Worm (Caenorhabditis elegans) whole organism, L4 larva: ENCODE measurements around the gene chup-1.

Experiments used
- D1046.2 ChIP-seq: fragments of 200-800 bp; sonication (Bioruptor generic); IDR thresholded peaks from 2 replicates; pipeline ENCODE4 v1.3.6; 2022; ENCODE audit warnings: missing genetic modification characterization, missing compliant biosample characterization
- F49E8.2 ChIP-seq: sonication (generic microtip); optimal IDR thresholded peaks from 2 replicates; lab custom pipeline; 2016; ENCODE audit warnings: missing compliant biosample characterization, mild to moderate bottlenecking, missing genetic modification characterization, borderline replicate concordance
- R02D3.7 ChIP-seq: fragments of 150-350 bp; sonication (generic microtip); optimal IDR thresholded peaks from 3 replicates; lab custom pipeline; 2014; ENCODE audit warnings: missing biosample characterization, missing genetic modification characterization
- T20F7.1 ChIP-seq: fragments of 200-800 bp; sonication (Bioruptor generic); optimal IDR thresholded peaks from 2 replicates; lab custom pipeline; 2018; ENCODE audit warnings: mild to moderate bottlenecking, missing genetic modification characterization, missing compliant biosample characterization
- Y48G9A.11 ChIP-seq: fragments of 200-800 bp; sonication (Bioruptor generic); IDR thresholded peaks from 2 replicates; pipeline ENCODE4 v1.3.6; 2022; ENCODE audit warnings: missing genetic modification reagents, missing genetic modification characterization, missing compliant biosample characterization
- Y75B8A.6 ChIP-seq: fragments of 200-800 bp; sonication (Bioruptor generic); IDR thresholded peaks from 2 replicates; pipeline ENCODE4 v1.3.6; 2022; ENCODE audit warnings: missing genetic modification reagents, missing genetic modification characterization, missing compliant biosample characterization
- ZK337.2 ChIP-seq: fragments of 200-800 bp; sonication (Bioruptor generic); IDR thresholded peaks from 2 replicates; pipeline ENCODE4 v1.3.6; 2022; ENCODE audit warnings: missing genetic modification reagents, missing genetic modification characterization, missing compliant biosample characterization
- ama-1 ChIP-seq: fragments of 150-350 bp; optimal IDR thresholded peaks from 2 replicates; lab custom pipeline; 2014; ENCODE audit warnings: inconsistent platforms, mixed read lengths
- arid-1 ChIP-seq: fragments of 200-800 bp; sonication (Bioruptor generic); conservative IDR thresholded peaks from 2 replicates; pipeline ENCODE4 v1.3.6; 2022; ENCODE audit warnings: missing genetic modification reagents, missing genetic modification characterization, missing compliant biosample characterization
- ceh-28 ChIP-seq: fragments of 150-350 bp; optimal IDR thresholded peaks from 2 replicates; lab custom pipeline; 2014; ENCODE audit warnings: missing biosample characterization, missing genetic modification reagents, missing genetic modification characterization
- ceh-62 ChIP-seq: sonication (generic microtip); optimal IDR thresholded peaks from 2 replicates; lab custom pipeline; 2017; ENCODE audit warnings: missing biosample characterization, missing genetic modification characterization
- ceh-82 ChIP-seq: sonication (generic microtip); optimal IDR thresholded peaks from 2 replicates; lab custom pipeline; 2017; ENCODE audit warnings: missing biosample characterization, missing genetic modification characterization
- ces-1 ChIP-seq: fragments of 150-350 bp; sonication (generic microtip); optimal IDR thresholded peaks from 4 replicates; lab custom pipeline; 2014; ENCODE audit warnings: missing biosample characterization, missing genetic modification reagents, missing genetic modification characterization
- daf-16 ChIP-seq, 3 experiments: sonication (generic microtip); optimal IDR thresholded peaks; 2 replicates each; lab custom pipeline; 2016 to 2017; ENCODE audit warnings: missing genetic modification characterization in 3 of 3, missing genetic modification reagents in 3 of 3, mild to moderate bottlenecking in 2 of 3, missing compliant biosample characterization in 2 of 3, missing biosample characterization in 1 of 3, moderate library complexity in 1 of 3
- daf-8 ChIP-seq: fragments of 200-800 bp; sonication (Bioruptor generic); IDR thresholded peaks from 2 replicates; pipeline ENCODE4 v1.3.6; 2022; ENCODE audit warnings: missing genetic modification characterization, missing compliant biosample characterization
- duxl-1 ChIP-seq: sonication (generic microtip); optimal IDR thresholded peaks from 2 replicates; lab custom pipeline; 2016; ENCODE audit warnings: mild to moderate bottlenecking, missing genetic modification characterization, moderate library complexity, missing compliant biosample characterization; ENCODE audit not compliant: poor library complexity
- egl-27 ChIP-seq: sonication (generic microtip); optimal IDR thresholded peaks from 3 replicates; lab custom pipeline; 2017; ENCODE audit warnings: missing biosample characterization, missing genetic modification reagents, missing genetic modification characterization
- egl-43 ChIP-seq: fragments of 200-800 bp; sonication (Bioruptor generic); IDR thresholded peaks from 2 replicates; pipeline ENCODE4 v1.3.6; 2022; ENCODE audit warnings: missing genetic modification reagents, missing genetic modification characterization, missing compliant biosample characterization
- fkh-10 ChIP-seq: fragments of 150-350 bp; optimal IDR thresholded peaks from 2 replicates; lab custom pipeline; 2014; ENCODE audit warnings: missing biosample characterization, missing genetic modification reagents, missing genetic modification characterization
- fos-1 ChIP-seq: fragments of 150-350 bp; optimal IDR thresholded peaks from 2 replicates; lab custom pipeline; 2014; ENCODE audit warnings: missing biosample characterization, missing genetic modification characterization
- hmg-1.1 ChIP-seq: fragments of 200-800 bp; sonication (Bioruptor generic); IDR thresholded peaks from 2 replicates; pipeline ENCODE4 v1.3.6; 2022; ENCODE audit warnings: missing genetic modification reagents, missing genetic modification characterization, missing compliant biosample characterization
- jun-1 ChIP-seq: fragments of 150-350 bp; optimal IDR thresholded peaks from 2 replicates; lab custom pipeline; 2014; ENCODE audit warnings: missing biosample characterization, missing genetic modification reagents, missing genetic modification characterization
- lim-7 ChIP-seq: fragments of 200-800 bp; sonication (Bioruptor generic); IDR thresholded peaks from 2 replicates; pipeline ENCODE4 v1.3.6; 2022; ENCODE audit warnings: missing genetic modification characterization, missing compliant biosample characterization
- lir-3 ChIP-seq: sonication (generic microtip); optimal IDR thresholded peaks from 2 replicates; lab custom pipeline; 2016; ENCODE audit warnings: mild to moderate bottlenecking, missing genetic modification characterization, missing compliant biosample characterization
- lsy-2 ChIP-seq, 2 experiments: fragments of 150-350 bp in 1 of 2; sonication (generic microtip) in 1 of 2; optimal IDR thresholded peaks; 2 replicates each; lab custom pipeline; 2014 to 2017; ENCODE audit warnings: missing biosample characterization in 2 of 2, missing genetic modification characterization in 2 of 2
- mes-2 ChIP-seq: sonication (generic microtip); optimal IDR thresholded peaks from 2 replicates; lab custom pipeline; 2016; ENCODE audit warnings: missing genotype, mild to moderate bottlenecking, missing genetic modification characterization, missing compliant biosample characterization; ENCODE audit not compliant: poor library complexity, severe bottlenecking
- mxl-3 ChIP-seq: fragments of 200-800 bp; sonication (Bioruptor generic); optimal IDR thresholded peaks from 2 replicates; lab custom pipeline; 2018; ENCODE audit warnings: mild to moderate bottlenecking, missing genetic modification characterization, missing compliant biosample characterization
- nhr-10 ChIP-seq: fragments of 150-350 bp; optimal IDR thresholded peaks from 2 replicates; lab custom pipeline; 2014; ENCODE audit warnings: missing biosample characterization, missing genetic modification characterization
- nhr-111 ChIP-seq: fragments of 200-800 bp; sonication (Bioruptor generic); optimal IDR thresholded peaks from 2 replicates; lab custom pipeline; 2018; ENCODE audit warnings: mild to moderate bottlenecking, missing genetic modification characterization, missing compliant biosample characterization
- nhr-237 ChIP-seq: sonication (generic microtip); optimal IDR thresholded peaks from 2 replicates; lab custom pipeline; 2017; ENCODE audit warnings: missing biosample characterization, missing genetic modification characterization
- nhr-42 ChIP-seq: fragments of 200-800 bp; sonication (Bioruptor generic); IDR thresholded peaks from 2 replicates; pipeline ENCODE4 v1.3.6; 2022; ENCODE audit warnings: missing genetic modification characterization, missing compliant biosample characterization
- nhr-76 ChIP-seq: fragments of 150-350 bp; optimal IDR thresholded peaks from 2 replicates; lab custom pipeline; 2014; ENCODE audit warnings: missing biosample characterization, missing genetic modification characterization
- nhr-77 ChIP-seq: fragments of 150-350 bp; optimal IDR thresholded peaks from 2 replicates; lab custom pipeline; 2014; ENCODE audit warnings: missing biosample characterization, missing genetic modification characterization
- pha-4 ChIP-seq, 2 experiments: fragments of 150-350 bp in 1 of 2; fragments of 200-800 bp in 1 of 2; sonication (Bioruptor generic) in 1 of 2; IDR thresholded peaks in 1 of 2; optimal IDR thresholded peaks in 1 of 2; 2 replicates each; pipeline versions ENCODE4 v1.3.6 to Lab custom; 2014 to 2022; ENCODE audit warnings: missing genetic modification characterization in 2 of 2, missing genetic modification reagents in 2 of 2, missing biosample characterization in 1 of 2, missing compliant biosample characterization in 1 of 2
- php-3 ChIP-seq: fragments of 200-800 bp; sonication (Bioruptor generic); IDR thresholded peaks from 2 replicates; pipeline ENCODE4 v1.3.6; 2022; ENCODE audit warnings: missing genetic modification reagents, missing genetic modification characterization, missing compliant biosample characterization
- pqm-1 ChIP-seq: sonication (generic microtip); optimal IDR thresholded peaks from 2 replicates; lab custom pipeline; 2017; ENCODE audit warnings: missing biosample characterization, missing genetic modification characterization
- saeg-2 ChIP-seq: fragments of 200-800 bp; sonication (Bioruptor generic); IDR thresholded peaks from 2 replicates; pipeline ENCODE4 v1.3.6; 2022; ENCODE audit warnings: missing genetic modification reagents, missing genetic modification characterization, missing compliant biosample characterization
- sdz-12 ChIP-seq: fragments of 200-800 bp; sonication (Bioruptor generic); optimal IDR thresholded peaks from 2 replicates; lab custom pipeline; 2018; ENCODE audit warnings: mild to moderate bottlenecking, missing genetic modification characterization, missing compliant biosample characterization
- skn-1 ChIP-seq: fragments of 150-350 bp; optimal IDR thresholded peaks from 2 replicates; lab custom pipeline; 2014; ENCODE audit warnings: missing biosample characterization, missing genetic modification characterization
- snpc-1.2 ChIP-seq: fragments of 200-800 bp; sonication (Bioruptor generic); IDR thresholded peaks from 2 replicates; pipeline ENCODE4 v1.3.6; 2022; ENCODE audit warnings: missing genetic modification reagents, missing genetic modification characterization, missing compliant biosample characterization
- snpc-4 ChIP-seq: fragments of 150-350 bp; optimal IDR thresholded peaks from 2 replicates; lab custom pipeline; 2014; ENCODE audit warnings: missing biosample characterization, missing genetic modification characterization
- tra-1 ChIP-seq: fragments of 200-800 bp; sonication (Bioruptor generic); IDR thresholded peaks from 2 replicates; pipeline ENCODE4 v1.3.6; 2022; ENCODE audit warnings: missing genetic modification reagents, missing genetic modification characterization, missing compliant biosample characterization
- unc-130 ChIP-seq: sonication (generic microtip); optimal IDR thresholded peaks from 2 replicates; lab custom pipeline; 2016; ENCODE audit warnings: missing genetic modification reagents, missing genetic modification characterization, missing compliant biosample characterization
- zfp-3 ChIP-seq: fragments of 200-800 bp; sonication (Bioruptor generic); conservative IDR thresholded peaks from 2 replicates; pipeline ENCODE4 v1.3.6; 2022; ENCODE audit warnings: missing genetic modification reagents, missing genetic modification characterization, missing compliant biosample characterization
- zip-11 ChIP-seq: fragments of 200-800 bp; sonication (Bioruptor generic); IDR thresholded peaks from 2 replicates; pipeline ENCODE4 v1.3.6; 2022; ENCODE audit warnings: missing genetic modification characterization, missing compliant biosample characterization
- ztf-11 ChIP-seq: fragments of 150-350 bp; optimal IDR thresholded peaks from 2 replicates; lab custom pipeline; 2014; ENCODE audit warnings: missing biosample characterization, missing genetic modification characterization

The chup-1 gene

DNA sequence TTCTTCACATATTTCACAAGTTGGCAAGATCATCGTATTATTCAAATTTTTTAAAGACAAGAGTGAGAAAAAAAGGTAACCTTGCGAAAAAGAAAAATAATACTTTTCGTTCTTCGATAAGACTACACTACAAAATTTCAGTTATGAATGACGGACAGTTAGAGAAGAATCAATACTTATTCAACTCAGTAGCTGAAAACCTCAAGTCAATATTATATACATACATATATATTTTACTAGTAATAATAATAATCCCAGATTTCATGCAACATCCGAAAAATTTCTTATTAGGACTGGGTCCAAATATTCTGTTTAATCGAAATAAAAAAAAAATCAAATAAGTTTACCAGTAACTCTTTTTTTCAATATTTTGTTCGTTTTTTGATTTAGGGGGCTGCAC is 39.2 kb downstream of the chup-1 start, which contains the start of gene C28G1.6 (continued):
- TF ChIP-seq nhr-111 = no peak

DNA sequence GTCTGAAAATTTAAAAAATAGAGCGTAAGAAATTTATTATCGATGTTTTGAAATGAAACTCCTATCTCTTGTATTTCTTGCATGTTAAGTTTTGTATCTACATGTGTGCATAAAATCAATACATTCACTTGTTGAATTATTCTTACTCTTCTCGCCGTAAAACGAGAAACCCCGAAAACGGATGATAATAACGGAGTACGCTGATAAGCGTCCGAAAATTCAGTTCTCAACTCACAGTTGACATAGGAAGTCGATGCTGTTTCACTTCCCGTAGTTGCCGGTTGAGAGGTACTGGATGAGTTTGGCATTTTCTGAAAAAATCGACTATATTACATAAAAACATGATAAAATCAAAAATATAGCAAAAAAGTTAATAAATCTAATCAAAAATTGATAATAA is 43.4 kb downstream of the chup-1 start, which contains the start of gene sec-15:
Gene sec-15, minus strand, starts transcription at position 311 of the 400 bp plus-strand sequence.
- TF ChIP-seq daf-16 (GFP tag; optimal IDR thresholded peaks at IDR 0.05; lab: Kevin White, UChicago) = no peak
- TF ChIP-seq daf-16 (tag; optimal IDR thresholded peaks at IDR 0.05; lab: Kevin White, UChicago) = peak; percentile 45
- TF ChIP-seq pqm-1 (tag; lab: Kevin White, UChicago) = peak; percentile 81
- TF ChIP-seq php-3 (GFP tag; lab: Robert Waterston, UW) = no peak
- TF ChIP-seq, all 104 proteins: peak for 2

DNA sequence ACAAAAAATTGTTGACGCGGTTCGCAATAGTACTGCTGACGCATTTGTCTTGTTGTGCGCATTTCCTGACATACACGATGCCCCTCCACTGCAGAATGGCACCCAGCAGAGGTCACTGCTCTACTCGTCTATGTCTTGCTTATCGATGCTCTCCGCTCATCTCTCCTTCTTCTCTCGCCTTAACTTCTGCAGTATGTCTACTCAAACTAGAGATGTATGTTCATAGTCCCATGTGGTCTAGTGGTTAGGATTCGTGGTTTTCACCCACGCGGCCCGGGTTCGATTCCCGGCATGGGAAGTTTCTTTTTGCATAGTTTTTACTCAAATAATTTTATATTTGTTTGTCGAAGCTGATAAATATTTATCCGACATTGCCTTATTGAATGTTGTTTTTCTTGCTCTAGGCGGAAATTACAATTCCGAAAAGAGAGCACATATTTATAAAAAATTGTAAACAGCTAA is 44.0 kb downstream of the chup-1 start, which contains the start of gene C28G1.2:
Gene C28G1.2, plus strand, starts transcription at position 130 of the 462 bp plus-strand sequence.
- TF ChIP-seq nhr-10 (tag; lab: Kevin White, UChicago) (peak; percentile 18), ZK337.2 (GFP tag; lab: Robert Waterston, UW) (peak; percentile 81), nhr-237 (tag; lab: Kevin White, UChicago) (no peak), tra-1 (peak; percentile 95), snpc-1.2 (GFP tag; lab: Robert Waterston, UW) (no peak; the same call in none of the 2 replicates), duxl-1 (peak; percentile 92), egl-27 (tag; lab: Kevin White, UChicago) (peak; percentile 10), saeg-2 (peak; percentile 87), sdz-12 (peak; percentile 80), hmg-1.1 (GFP tag; lab: Robert Waterston, UW) (peak; percentile 99), ama-1 (no peak), nhr-42 (GFP tag; lab: Robert Waterston, UW) (peak; percentile 88), lim-7 (peak; percentile 99), lir-3 (tag; lab: Kevin White, UChicago) (peak; percentile 88), zfp-3 (GFP tag; lab: Robert Waterston, UW) (peak; percentile 88), egl-43 (GFP tag; lab: Robert Waterston, UW) (peak; percentile 99), skn-1 (tag; lab: Kevin White, UChicago) (no peak), lsy-2 (tag; optimal IDR thresholded peaks at IDR 0.05; lab: Kevin White, UChicago) (peak; percentile 65 to 88), mxl-3 (GFP tag; lab: Kevin White, UChicago) (peak; percentile 87), daf-8 (GFP tag; lab: Robert Waterston, UW) (peak; percentile 71; the same call in 1 of the 2 replicates), pha-4 (GFP tag; IDR thresholded peaks at IDR 0.05; lab: Robert Waterston, UW) (peak; percentile 97), pha-4 (tag; optimal IDR thresholded peaks at IDR 0.05; lab: Kevin White, UChicago) (peak; percentile 37), mes-2 (tag; lab: Kevin White, UChicago) (peak; percentile 89), ztf-11 (tag; lab: Kevin White, UChicago) (no peak), zip-11 (GFP tag; lab: Robert Waterston, UW) (0 out of 2 replicates have a peak, but pooled peaks have one; percentile 78), ces-1 (GFP tag; lab: Kevin White, UChicago) (peak; percentile 60), ceh-28 (tag; lab: Kevin White, UChicago) (peak; percentile 25), fkh-10 (GFP tag; lab: Kevin White, UChicago) (peak; percentile 89), snpc-4 (tag; lab: Kevin White, UChicago) (peak; percentile 18), jun-1 (tag; lab: Kevin White, UChicago) (peak; percentile 57), Y75B8A.6 (GFP tag; lab: Robert Waterston, UW) (peak; percentile 95; the same call in 1 of the 2 replicates), nhr-76 (tag; lab: Kevin White, UChicago) (no peak), nhr-77 (tag; lab: Kevin White, UChicago) (peak; percentile 87), R02D3.7 (peak; percentile 48), T20F7.1 (GFP tag; lab: Kevin White, UChicago) (peak; percentile 78), Y48G9A.11 (no peak; the same call in none of the 2 replicates), F49E8.2 (tag; lab: Kevin White, UChicago) (peak; percentile 47), ceh-82 (tag; lab: Kevin White, UChicago) (peak; percentile 14), ceh-62 (tag; lab: Kevin White, UChicago) (no peak), arid-1 (GFP tag; lab: Robert Waterston, UW) (peak; percentile 95), fos-1 (tag; lab: Kevin White, UChicago) (no peak), D1046.2 (GFP tag; lab: Robert Waterston, UW) (peak; percentile 89), unc-130 (GFP tag; lab: Kevin White, UChicago) (peak; percentile 67)
